Worm (Caenorhabditis elegans) whole organism, L4/young adult: Measurements from ENCODE around the gene T21C12.4.

Experiments used
- W03F9.2 ChIP-seq: fragments of 150-350 bp; optimal IDR thresholded peaks from 2 replicates; lab custom pipeline; 2014; ENCODE audit warnings: missing biosample characterization, missing genetic modification characterization
- dao-5 ChIP-seq: sonication (generic microtip); optimal IDR thresholded peaks from 2 replicates; lab custom pipeline; 2016; ENCODE audit warnings: missing genotype, missing genetic modification characterization, moderate library complexity, missing compliant biosample characterization
- him-1 ChIP-seq: sonication (generic microtip); optimal IDR thresholded peaks from 2 replicates; lab custom pipeline; 2016; ENCODE audit warnings: missing genotype, missing genetic modification reagents, missing genetic modification characterization, missing compliant biosample characterization

DNA sequence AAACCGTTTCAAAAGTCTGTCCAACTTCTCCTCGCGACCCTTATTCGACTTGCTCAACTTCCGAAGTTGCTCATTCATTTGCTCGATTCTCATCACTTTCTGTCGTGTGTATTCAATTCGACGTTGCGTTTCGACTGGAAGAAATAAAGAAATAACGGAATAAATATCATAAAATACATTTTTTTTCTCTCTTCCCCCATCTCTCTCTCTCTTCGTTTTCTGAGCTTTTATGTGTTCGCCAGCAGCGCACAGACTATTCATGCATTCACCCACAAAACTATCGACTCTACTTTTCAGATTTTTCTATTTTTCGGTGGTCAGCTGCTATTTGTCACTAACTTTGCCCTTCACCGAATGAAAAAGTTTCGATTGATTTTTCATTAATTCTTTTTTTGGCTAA is 2.5 kb upstream of the T21C12.4 start, which contains the start of gene rab-30:
- TF ChIP-seq W03F9.2 (no peak), him-1 (no peak), dao-5 (no peak)
